Worm (Caenorhabditis elegans): ENCODE measurements around the gene K09A11.1.

ce11 chrX:13251354-13251843, 10.9 kb upstream of the K09A11.1 start:
- TF ChIP-seq dpl-1 (GFP tag; optimal IDR thresholded peaks at IDR 0.05) (no peak), unc-62 (GFP tag; optimal IDR thresholded peaks at IDR 0.05 in 1 of 2) (peak in 1 of 2 experiments; percentile 99), unc-62 (tag; optimal IDR thresholded peaks at IDR 0.05) (no peak), skn-1 (tag; optimal IDR thresholded peaks at IDR 0.05) (no peak), fos-1 (tag; optimal IDR thresholded peaks at IDR 0.05) (no peak), lin-39 (tag; optimal IDR thresholded peaks at IDR 0.05) (no peak), ces-1 (GFP tag; optimal IDR thresholded peaks at IDR 0.05) (no peak), ceh-82 (tag; optimal IDR thresholded peaks at IDR 0.05) (no peak), mdt-29 (GFP tag; IDR thresholded peaks at IDR 0.05) (no peak), sdz-12 (GFP tag; optimal IDR thresholded peaks at IDR 0.05) (no peak), lin-15B (tag; optimal IDR thresholded peaks at IDR 0.05) (no peak)
